Worm (Caenorhabditis elegans): Measurements from ENCODE around the gene eat-20.

Gene eat-20

DNA sequence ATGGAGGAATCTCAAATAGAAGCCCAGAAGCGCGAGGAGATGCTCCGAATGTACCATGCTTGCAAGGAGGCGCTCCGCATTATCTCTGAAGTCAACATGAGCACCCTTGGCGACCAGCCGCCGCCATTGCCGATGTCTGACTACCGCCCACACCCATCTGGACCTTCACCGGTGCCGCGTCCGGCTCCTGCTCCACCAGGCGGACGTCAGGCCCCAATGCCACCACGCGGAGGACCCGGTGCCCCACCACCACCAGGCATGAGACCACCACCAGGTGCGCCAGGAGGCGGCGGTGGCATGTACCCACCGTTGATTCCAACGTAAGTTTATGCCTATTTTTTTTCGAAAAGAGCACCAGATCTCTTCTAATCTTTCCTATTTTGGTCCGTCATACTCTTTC lies 62.2 kb downstream of the eat-20 start:
- TF ChIP-seq nhr-111 (GFP tag; optimal IDR thresholded peaks at IDR 0.05): no peak
- TF ChIP-seq egl-43 (GFP tag; IDR thresholded peaks at IDR 0.05): peak; percentile 48; the same call in 1 of the 2 replicates
- TF ChIP-seq daf-8 (GFP tag; IDR thresholded peaks at IDR 0.05): no peak
- peak; percentile 97 for TF ChIP-seq set-16 (GFP tag; IDR thresholded peaks at IDR 0.05)
- no peak for TF ChIP-seq lsy-2 (tag; optimal IDR thresholded peaks at IDR 0.05)
- no peak for TF ChIP-seq snpc-4 (tag; optimal IDR thresholded peaks at IDR 0.05)
- TF ChIP-seq ZK546.5 (tag; optimal IDR thresholded peaks at IDR 0.05): no peak
- TF ChIP-seq lim-7 (GFP tag; IDR thresholded peaks at IDR 0.05): no peak
- TF ChIP-seq jun-1 (tag; optimal IDR thresholded peaks at IDR 0.05): no peak
- TF ChIP-seq aha-1 (tag): no peak
- no peak for TF ChIP-seq F10B5.3 (tag; optimal IDR thresholded peaks at IDR 0.05)
- 0 out of 2 replicates have a peak, but pooled peaks have one; percentile 50 for TF ChIP-seq Y105C5A.15 (GFP tag; IDR thresholded peaks at IDR 0.05)
- TF ChIP-seq lin-29 (GFP tag; IDR thresholded peaks at IDR 0.05): no peak
- TF ChIP-seq ceh-82 (tag; optimal IDR thresholded peaks at IDR 0.05): no peak
- no peak for TF ChIP-seq snpc-1.2 (GFP tag; IDR thresholded peaks at IDR 0.05)
- no peak for TF ChIP-seq pqm-1 (tag; optimal IDR thresholded peaks at IDR 0.05)
- TF ChIP-seq ceh-62 (tag; optimal IDR thresholded peaks at IDR 0.05): no peak
- no peak for TF ChIP-seq ZK337.2 (GFP tag; IDR thresholded peaks at IDR 0.05)
- 0 out of 2 replicates have a peak, but pooled peaks have one; percentile 36 for TF ChIP-seq D1046.2 (GFP tag; IDR thresholded peaks at IDR 0.05)
- no peak for TF ChIP-seq nhr-42 (GFP tag; IDR thresholded peaks at IDR 0.05)
- no peak for TF ChIP-seq gei-8 (GFP tag; optimal IDR thresholded peaks at IDR 0.05)
- no peak for TF ChIP-seq unc-62 (GFP tag; optimal IDR thresholded peaks at IDR 0.05 in 1 of 2)
- no peak for TF ChIP-seq unc-62 (tag; optimal IDR thresholded peaks at IDR 0.05)
- no peak for TF ChIP-seq ceh-32 (tag; optimal IDR thresholded peaks at IDR 0.05; ENCODE audit: poor library complexity)
- TF ChIP-seq aly-2 (tag; optimal IDR thresholded peaks at IDR 0.05): no peak
- TF ChIP-seq dmd-6 (GFP tag; IDR thresholded peaks at IDR 0.05): no peak
- TF ChIP-seq sdz-12 (GFP tag; optimal IDR thresholded peaks at IDR 0.05): no peak
- TF ChIP-seq ama-1 (optimal IDR thresholded peaks at IDR 0.05): no peak
- no peak for TF ChIP-seq ztf-11 (tag; optimal IDR thresholded peaks at IDR 0.05)
- TF ChIP-seq ztf-7 (tag; optimal IDR thresholded peaks at IDR 0.05): no peak
- TF ChIP-seq vab-7 (GFP tag; IDR thresholded peaks at IDR 0.05): no peak
- TF ChIP-seq nhr-237 (tag; optimal IDR thresholded peaks at IDR 0.05): no peak
- 0 out of 2 replicates have a peak, but pooled peaks have one; percentile 15 for TF ChIP-seq dmd-8 (GFP tag; IDR thresholded peaks at IDR 0.05)
- TF ChIP-seq ceh-28 (tag; optimal IDR thresholded peaks at IDR 0.05): no peak
- TF ChIP-seq duxl-1 (tag; optimal IDR thresholded peaks at IDR 0.05; ENCODE audit: poor library complexity): no peak
